Fruit fly (Drosophila melanogaster): ENCODE measurements around the gene CG33493.

Gene CG33493

dm6 chr3L:10656451-10657198 is 36.3 kb downstream of the CG33493 start (continued):
- peak; percentile 18 for TF ChIP-seq Bteb2 (GFP tag; optimal IDR thresholded peaks at IDR 0.05)
- no peak for TF ChIP-seq Neu2 (GFP tag; optimal IDR thresholded peaks at IDR 0.05; ENCODE audit: borderline replicate concordance)
- no peak for TF ChIP-seq CG43689 (GFP tag; IDR thresholded peaks at IDR 0.05)
- TF ChIP-seq CG2678 (tag; optimal IDR thresholded peaks at IDR 0.05): peak; percentile 81
- peak; percentile 25; the same call in 2 of the 3 replicates for TF ChIP-seq sr (GFP tag; IDR thresholded peaks at IDR 0.05)
- peak; percentile 40 for TF ChIP-seq CG33557 (GFP tag; optimal IDR thresholded peaks at IDR 0.05)
- no peak for TF ChIP-seq CG31388 (GFP tag; optimal IDR thresholded peaks at IDR 0.05)
- no peak for TF ChIP-seq cas (GFP tag; IDR thresholded peaks at IDR 0.05)
- no peak for TF ChIP-seq Chrac-16 (GFP tag; optimal IDR thresholded peaks at IDR 0.05)
- peak; percentile 21 for TF ChIP-seq YL-1 (GFP tag; optimal IDR thresholded peaks at IDR 0.05)
- peak; percentile 78 for TF ChIP-seq schlank (tag; optimal IDR thresholded peaks at IDR 0.05)
- TF ChIP-seq HLH4C (GFP tag; IDR thresholded peaks at IDR 0.05; ENCODE audit: partially characterized antibody): no peak
- TF ChIP-seq CG11456 (GFP tag; IDR thresholded peaks at IDR 0.05): no peak; the same call in 2 of the 3 replicates
- TF ChIP-seq CG8924 (tag; optimal IDR thresholded peaks at IDR 0.05): peak; percentile 59
- no peak for TF ChIP-seq CG17328 (GFP tag; IDR thresholded peaks at IDR 0.05)
- no peak for TF ChIP-seq inv (GFP tag; IDR thresholded peaks at IDR 0.05; ENCODE audit: partially characterized antibody)
- TF ChIP-seq onecut (GFP tag; IDR thresholded peaks at IDR 0.05): peak; percentile 67
- TF ChIP-seq maf-S (GFP tag; optimal IDR thresholded peaks at IDR 0.05): peak; percentile 44
- no peak for TF ChIP-seq cg (GFP tag; optimal IDR thresholded peaks at IDR 0.05)
- TF ChIP-seq Dip3 (GFP tag; optimal IDR thresholded peaks at IDR 0.05): peak; percentile 12
- TF ChIP-seq CG12071 (GFP tag; optimal IDR thresholded peaks at IDR 0.05): peak; percentile 88
- TF ChIP-seq Rx (GFP tag; IDR thresholded peaks at IDR 0.05): no peak
- no peak for TF ChIP-seq CG8478 (optimal IDR thresholded peaks at IDR 0.05)
- TF ChIP-seq grn (GFP tag; optimal IDR thresholded peaks at IDR 0.05): peak; percentile 71
- TF ChIP-seq CG6854 (GFP tag; optimal IDR thresholded peaks at IDR 0.05): no peak
- 0 out of 2 replicates have a peak, but pooled peaks have one; percentile 15 for TF ChIP-seq CG10366 (GFP tag; IDR thresholded peaks at IDR 0.05)
- TF ChIP-seq C15 (GFP tag; IDR thresholded peaks at IDR 0.05): 0 out of 3 replicates have a peak, but pooled peaks have one; percentile 34
- no peak for TF ChIP-seq toy (GFP tag; IDR thresholded peaks at IDR 0.05)
- TF ChIP-seq Ptx1 (GFP tag; IDR thresholded peaks at IDR 0.05): 0 out of 2 replicates have a peak, but pooled peaks have one; percentile 17
- TF ChIP-seq lola (GFP tag; optimal IDR thresholded peaks at IDR 0.05): peak in 1 of 3 experiments; percentile 4
- TF ChIP-seq az2 (GFP tag; optimal IDR thresholded peaks at IDR 0.05): peak; percentile 32
- TF ChIP-seq tgo (GFP tag; IDR thresholded peaks at IDR 0.05): peak; percentile 29; the same call in 1 of the 3 replicates
- TF ChIP-seq CG2875 (GFP tag; optimal IDR thresholded peaks at IDR 0.05): peak; percentile 82
- TF ChIP-seq pita (GFP tag; optimal IDR thresholded peaks at IDR 0.05): no peak
- no peak for TF ChIP-seq Dfd (GFP tag; optimal IDR thresholded peaks at IDR 0.05)
- no peak for TF ChIP-seq jigr1 (GFP tag; IDR thresholded peaks at IDR 0.05)
- TF ChIP-seq Hr51 (GFP tag; optimal IDR thresholded peaks at IDR 0.05): peak; percentile 23 to 47
- TF ChIP-seq CG34224 (GFP tag; IDR thresholded peaks at IDR 0.05; ENCODE audit: partially characterized antibody): no peak
- peak; percentile 88 for TF ChIP-seq CG17568 (GFP tag; optimal IDR thresholded peaks at IDR 0.05)
- no peak for TF ChIP-seq CG17612 (GFP tag; IDR thresholded peaks at IDR 0.05)
- peak; percentile 37 for TF ChIP-seq vfl (GFP tag; optimal IDR thresholded peaks at IDR 0.05)
- peak; percentile 69 for TF ChIP-seq gem (tag; optimal IDR thresholded peaks at IDR 0.05)
- no peak for TF ChIP-seq CG15073 (GFP tag; optimal IDR thresholded peaks at IDR 0.05)
- TF ChIP-seq Lim3 (GFP tag; IDR thresholded peaks at IDR 0.05): no peak
- TF ChIP-seq Elba2 (GFP tag; optimal IDR thresholded peaks at IDR 0.05): no peak
- TF ChIP-seq CG11695 (GFP tag; IDR thresholded peaks at IDR 0.05): peak; percentile 15; the same call in 1 of the 3 replicates
- TF ChIP-seq klu (GFP tag; IDR thresholded peaks at IDR 0.05): no peak
- no peak for TF ChIP-seq lbe (GFP tag; optimal IDR thresholded peaks at IDR 0.05)
- peak; percentile 36 for TF ChIP-seq sqz (GFP tag; optimal IDR thresholded peaks at IDR 0.05)
- TF ChIP-seq H2.0 (GFP tag; IDR thresholded peaks at IDR 0.05): no peak

All from whole organism, embryonic.